Fruit fly (Drosophila melanogaster) whole organism, adult: ENCODE results near the gene CG15023.

Experiments used
- CG11617 ChIP-seq: fragments of 200-800 bp; sonication (Bioruptor generic); optimal IDR thresholded peaks from 2 replicates; lab custom pipeline; 2017; ENCODE audit warnings: mild to moderate bottlenecking, missing biosample characterization, missing genetic modification reagents, missing genetic modification characterization
- CG12768 ChIP-seq: fragments of 200-800 bp; sonication (Bioruptor generic); optimal IDR thresholded peaks from 2 replicates; lab custom pipeline; 2017; ENCODE audit warnings: missing biosample characterization, missing genetic modification characterization, mild to moderate bottlenecking, moderate library complexity, missing genetic modification reagents
- CG14711 ChIP-seq: fragments of 200-800 bp; sonication (Bioruptor generic); optimal IDR thresholded peaks from 2 replicates; lab custom pipeline; 2018; ENCODE audit warnings: missing biosample characterization, mild to moderate bottlenecking, missing genetic modification characterization, moderate library complexity
- CG1620 ChIP-seq: fragments of 200-800 bp; sonication (Bioruptor generic); optimal IDR thresholded peaks from 2 replicates; lab custom pipeline; 2016; ENCODE audit warnings: missing biosample characterization, missing genetic modification characterization
- CG33017 ChIP-seq: fragments of 200-800 bp; sonication (Bioruptor generic); optimal IDR thresholded peaks from 2 replicates; lab custom pipeline; 2018; ENCODE audit warnings: missing biosample characterization, mild to moderate bottlenecking, missing genetic modification characterization, moderate library complexity
- CG5204 ChIP-seq: fragments of 200-800 bp; sonication (Bioruptor generic); optimal IDR thresholded peaks from 2 replicates; lab custom pipeline; 2016; ENCODE audit warnings: missing biosample characterization, missing genetic modification characterization
- CG7045 ChIP-seq: fragments of 200-800 bp; sonication (Bioruptor generic); optimal IDR thresholded peaks from 2 replicates; lab custom pipeline; 2017; ENCODE audit warnings: missing biosample characterization, mild to moderate bottlenecking, missing genetic modification characterization
- CG7101 ChIP-seq: fragments of 200-800 bp; sonication (Bioruptor generic); optimal IDR thresholded peaks from 2 replicates; lab custom pipeline; 2018; ENCODE audit warnings: missing biosample characterization, mild to moderate bottlenecking, missing genetic modification characterization, moderate library complexity
- Clk ChIP-seq: fragments of 200-800 bp; sonication (Bioruptor generic); optimal IDR thresholded peaks from 2 replicates; lab custom pipeline; 2017; ENCODE audit warnings: missing biosample characterization, missing genetic modification characterization
- Crg-1 ChIP-seq: fragments of 200-800 bp; sonication (Bioruptor generic); optimal IDR thresholded peaks from 2 replicates; lab custom pipeline; 2016; ENCODE audit warnings: missing biosample characterization, missing genetic modification characterization
- Hr96 ChIP-seq: fragments of 200-800 bp; sonication (Bioruptor generic); optimal IDR thresholded peaks from 2 replicates; lab custom pipeline; 2016; ENCODE audit warnings: missing biosample characterization, missing genetic modification characterization
- Mnt ChIP-seq: fragments of 200-800 bp; sonication (Bioruptor generic); optimal IDR thresholded peaks from 2 replicates; lab custom pipeline; 2016; ENCODE audit warnings: missing biosample characterization, mild to moderate bottlenecking, missing genetic modification characterization
- bab1 ChIP-seq: fragments of 200-800 bp; sonication (Bioruptor generic); optimal IDR thresholded peaks from 3 replicates; lab custom pipeline; 2019; ENCODE audit warnings: missing biosample characterization, mild to moderate bottlenecking, missing genetic modification characterization, moderate library complexity
- cic ChIP-seq: fragments of 200-800 bp; sonication (Bioruptor generic); optimal IDR thresholded peaks from 2 replicates; lab custom pipeline; 2017; ENCODE audit warnings: missing biosample characterization, mild to moderate bottlenecking, missing genetic modification characterization, moderate library complexity
- cnc ChIP-seq, 2 experiments: fragments of >200 bp; optimal IDR thresholded peaks; 2 replicates each; lab custom pipeline; 2017
- kay ChIP-seq: fragments of 200-800 bp; sonication (Bioruptor generic); peaks from one replicate; lab custom pipeline; 2016; ENCODE audit warnings: missing biosample characterization, missing genetic modification characterization, borderline replicate concordance
- ovo ChIP-seq: fragments of 200-800 bp; sonication (Bioruptor generic); optimal IDR thresholded peaks from 2 replicates; lab custom pipeline; 2016; ENCODE audit warnings: missing biosample characterization, missing genetic modification characterization
- pad ChIP-seq: fragments of 200-800 bp; sonication (Bioruptor generic); optimal IDR thresholded peaks from 3 replicates; lab custom pipeline; 2017; ENCODE audit warnings: missing biosample characterization, missing genetic modification characterization, mild to moderate bottlenecking, moderate library complexity, missing genetic modification reagents
- tj ChIP-seq: fragments of 200-800 bp; sonication (Bioruptor generic); optimal IDR thresholded peaks from 3 replicates; lab custom pipeline; 2017; ENCODE audit warnings: missing biosample characterization, mild to moderate bottlenecking, missing genetic modification characterization, moderate library complexity
- toe ChIP-seq: fragments of 200-800 bp; sonication (Bioruptor generic); optimal IDR thresholded peaks from 2 replicates; lab custom pipeline; 2016; ENCODE audit warnings: missing biosample characterization, missing genetic modification characterization

The CG15023 gene

dm6 chr3L:4461454-4462045 is at the start of gene CG15023:
TSS of gene CG15023 (minus strand) at chr3L:4461504.
- TF ChIP-seq CG14711 (tag; lab: Kevin White, UChicago) (no peak), ovo (GFP tag; lab: Kevin White, UChicago) (no peak), CG1620 (no peak), CG7045 (GFP tag; lab: Kevin White, UChicago) (no peak), Crg-1 (no peak), Clk (GFP tag; lab: Kevin White, UChicago) (no peak)

- TF ChIP-seq kay (GFP tag; lab: Kevin White, UChicago) (no peak), CG7045 (GFP tag; lab: Kevin White, UChicago) (no peak), bab1 (GFP tag; lab: Kevin White, UChicago) (no peak), cnc (optimal IDR thresholded peaks at IDR 0.05; lab: Kevin White, UChicago) (no peak), CG14711 (tag; lab: Kevin White, UChicago) (no peak), CG11617 (GFP tag; lab: Kevin White, UChicago) (no peak), pad (GFP tag; lab: Kevin White, UChicago) (no peak), ovo (GFP tag; lab: Kevin White, UChicago) (no peak), CG5204 (GFP tag; lab: Kevin White, UChicago) (no peak), CG33017 (tag; lab: Kevin White, UChicago) (no peak), CG1620 (no peak), Hr96 (GFP tag; lab: Kevin White, UChicago) (no peak), toe (GFP tag; lab: Kevin White, UChicago) (no peak), tj (GFP tag; lab: Kevin White, UChicago) (no peak), Clk (GFP tag; lab: Kevin White, UChicago) (no peak), Crg-1 (no peak), CG12768 (GFP tag; lab: Kevin White, UChicago) (no peak), cic (GFP tag; lab: Kevin White, UChicago) (no peak), Mnt (GFP tag; lab: Kevin White, UChicago) (no peak)
Measured at dm6 chr3L:4510317-4510716, 49.0 kb upstream of the CG15023 start.

DNA sequence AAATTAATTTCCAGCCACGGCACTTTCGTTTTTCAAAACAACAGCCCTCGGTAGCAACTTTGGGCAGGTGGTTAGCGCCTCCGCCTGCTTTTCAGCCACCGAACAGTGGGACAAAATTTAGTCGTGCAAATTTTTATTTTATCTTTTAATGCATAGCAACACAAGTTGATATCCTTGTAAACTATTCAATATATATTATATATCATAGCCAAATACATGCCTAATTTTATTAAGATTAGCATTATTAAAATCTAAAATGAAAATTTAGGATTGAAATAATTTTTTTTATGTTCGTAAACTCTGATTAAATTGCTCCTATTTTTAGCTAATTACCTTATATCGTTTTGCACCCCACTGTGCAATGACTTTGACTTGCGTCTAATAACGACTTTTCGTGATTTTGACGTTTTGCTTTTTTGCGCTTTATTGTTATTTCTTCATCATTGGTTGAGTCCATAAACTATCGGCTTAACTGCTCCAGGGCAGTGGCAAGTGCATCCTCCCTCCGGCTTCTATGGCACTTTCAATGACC is 47.7 kb upstream of the CG15023 start:
- TF ChIP-seq Hr96 (GFP tag; lab: Kevin White, UChicago) (no peak), CG14711 (tag; lab: Kevin White, UChicago) (no peak), pad (GFP tag; lab: Kevin White, UChicago) (no peak), CG11617 (GFP tag; lab: Kevin White, UChicago) (no peak), ovo (GFP tag; lab: Kevin White, UChicago) (no peak), kay (GFP tag; lab: Kevin White, UChicago) (no peak), CG7045 (GFP tag; lab: Kevin White, UChicago) (no peak), toe (GFP tag; lab: Kevin White, UChicago) (no peak), Crg-1 (no peak), bab1 (GFP tag; lab: Kevin White, UChicago) (no peak)

DNA sequence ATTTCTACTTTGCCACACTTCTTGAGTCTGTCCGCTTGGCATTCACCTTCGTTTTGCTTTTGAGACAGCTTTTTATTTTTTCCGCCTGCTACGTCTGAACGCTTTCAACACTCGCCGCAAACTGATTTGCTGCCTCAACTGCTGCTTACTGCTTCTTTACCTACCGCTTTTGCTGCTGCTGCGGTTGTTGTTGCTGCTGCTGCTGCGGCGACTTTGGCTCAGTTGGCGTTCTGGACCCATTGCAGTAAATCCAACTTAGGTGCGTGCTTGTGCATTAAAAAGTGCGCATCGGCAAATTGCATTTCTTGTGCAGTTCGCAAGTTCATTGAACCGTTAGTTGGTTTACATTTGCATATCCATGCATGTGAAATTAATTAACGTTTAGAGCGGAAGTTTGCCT is 47.0 kb upstream of the CG15023 start, which contains the start of gene NT1:
Gene NT1, minus strand, starts transcription at position 127 of the 400 bp plus-strand sequence.
- no peak for TF ChIP-seq bab1 (GFP tag; lab: Kevin White, UChicago)
- no peak for TF ChIP-seq CG14711 (tag; lab: Kevin White, UChicago)
- TF ChIP-seq cnc (optimal IDR thresholded peaks at IDR 0.05; lab: Kevin White, UChicago) = no peak
- TF ChIP-seq toe (GFP tag; lab: Kevin White, UChicago) = no peak
- no peak for TF ChIP-seq Crg-1
- TF ChIP-seq CG1620 = no peak
- TF ChIP-seq Mnt (GFP tag; lab: Kevin White, UChicago) = no peak
- no peak for TF ChIP-seq ovo (GFP tag; lab: Kevin White, UChicago)
- no peak for TF ChIP-seq CG5204 (GFP tag; lab: Kevin White, UChicago)
- no peak for TF ChIP-seq CG33017 (tag; lab: Kevin White, UChicago)
- TF ChIP-seq Clk (GFP tag; lab: Kevin White, UChicago) = no peak
- TF ChIP-seq CG12768 (GFP tag; lab: Kevin White, UChicago) = no peak
- no peak for TF ChIP-seq Hr96 (GFP tag; lab: Kevin White, UChicago)
- TF ChIP-seq CG7045 (GFP tag; lab: Kevin White, UChicago) = no peak
- TF ChIP-seq CG11617 (GFP tag; lab: Kevin White, UChicago) = no peak
- TF ChIP-seq kay (GFP tag; lab: Kevin White, UChicago) = no peak
- no peak for TF ChIP-seq pad (GFP tag; lab: Kevin White, UChicago)
- TF ChIP-seq CG7101 (tag; lab: Kevin White, UChicago) = no peak

DNA sequence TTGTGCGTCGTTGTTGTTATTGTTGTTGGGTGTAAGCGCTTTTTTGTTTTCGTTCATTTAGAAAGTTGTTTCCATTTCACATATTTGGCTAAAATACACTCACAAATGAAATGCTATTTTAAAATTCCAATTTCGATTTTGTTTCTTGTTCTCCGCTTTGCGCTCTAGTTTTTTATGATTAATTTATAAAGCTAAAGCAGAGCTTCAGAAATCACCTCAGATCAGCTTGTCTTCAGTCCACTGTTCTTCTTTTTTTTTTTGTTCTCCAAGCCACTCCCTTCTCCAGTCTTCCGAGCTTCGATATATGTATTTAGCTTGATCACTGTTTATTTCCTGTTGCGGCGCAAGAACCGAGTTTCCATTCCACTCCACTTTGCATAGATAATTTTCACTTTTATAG is 46.5 kb upstream of the CG15023 start:
- TF ChIP-seq CG14711 (tag; lab: Kevin White, UChicago) (no peak), cnc (optimal IDR thresholded peaks at IDR 0.05; lab: Kevin White, UChicago) (no peak), toe (GFP tag; lab: Kevin White, UChicago) (no peak), CG12768 (GFP tag; lab: Kevin White, UChicago) (no peak), Hr96 (GFP tag; lab: Kevin White, UChicago) (no peak), bab1 (GFP tag; lab: Kevin White, UChicago) (no peak), CG11617 (GFP tag; lab: Kevin White, UChicago) (no peak), tj (GFP tag; lab: Kevin White, UChicago) (no peak), CG7045 (GFP tag; lab: Kevin White, UChicago) (no peak), Crg-1 (no peak), Mnt (GFP tag; lab: Kevin White, UChicago) (no peak), ovo (GFP tag; lab: Kevin White, UChicago) (no peak)
